Worm (Caenorhabditis elegans): ENCODE data around the gene Y37D8A.6.

DNA sequence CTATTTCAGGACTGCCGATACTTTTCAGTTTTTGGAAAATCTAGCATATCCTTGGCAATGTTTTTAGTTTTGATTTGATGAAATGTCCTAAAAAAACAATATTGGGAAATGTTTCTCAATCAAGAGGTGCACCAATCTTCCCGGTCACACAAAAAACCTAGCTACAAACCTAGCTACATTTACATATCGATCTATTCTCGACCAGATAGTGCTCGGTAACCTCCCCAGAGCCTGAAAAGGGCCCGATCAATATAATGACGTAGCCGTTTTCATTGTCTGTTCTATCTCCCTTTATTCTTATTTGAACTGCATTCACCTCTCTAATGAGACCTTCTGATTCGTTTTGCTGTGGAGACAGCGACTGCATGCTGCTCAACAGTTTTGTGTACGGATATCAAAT lies 62.4 kb downstream of the Y37D8A.6 start, which contains the start of gene BE10.3:
- no peak for TF ChIP-seq egl-18 (GFP tag; IDR thresholded peaks at IDR 0.05)
- no peak for TF ChIP-seq lsy-27 (tag; optimal IDR thresholded peaks at IDR 0.05; ENCODE audit: borderline replicate concordance, insufficient read depth)
- no peak for TF ChIP-seq let-607 (tag; optimal IDR thresholded peaks at IDR 0.05)
- no peak for TF ChIP-seq madf-6 (GFP tag; IDR thresholded peaks at IDR 0.05)
- no peak for TF ChIP-seq cebp-1 (GFP tag; IDR thresholded peaks at IDR 0.05)
- TF ChIP-seq cebp-1 (tag; optimal IDR thresholded peaks at IDR 0.05), result no peak
- TF ChIP-seq madf-10 (tag; optimal IDR thresholded peaks at IDR 0.05), result no peak
- TF ChIP-seq nfya-2 (GFP tag; IDR thresholded peaks at IDR 0.05), result no peak
- no peak for TF ChIP-seq egrh-3 (GFP tag; IDR thresholded peaks at IDR 0.05)
- TF ChIP-seq let-526 (GFP tag; IDR thresholded peaks at IDR 0.05), result no peak
- TF ChIP-seq rec-8 (tag; optimal IDR thresholded peaks at IDR 0.05), result no peak
- no peak for TF ChIP-seq C06A6.2 (GFP tag; conservative IDR thresholded peaks at IDR 0.05)

All from whole organism, young adult.